Fruit fly (Drosophila melanogaster) whole organism, embryonic: ENCODE results near the gene Drsl2.
A peak's percentile ranks its signal among the peaks of the same experiment; 100 is the strongest.

ENCODE experiments used
- Asciz ChIP-seq: fragments of 200-800 bp; sonication (Bioruptor generic); optimal IDR thresholded peaks from 2 replicates; lab custom pipeline; 2017; ENCODE audit warnings: missing biosample characterization, mild to moderate bottlenecking, missing genetic modification characterization, missing genetic modification reagents
- Atf6 ChIP-seq: fragments of 200-800 bp; sonication (Bioruptor generic); IDR thresholded peaks from 2 replicates; pipeline ENCODE4 v1.3.6; 2022; ENCODE audit warnings: missing biosample characterization, missing genetic modification characterization
- Bdp1 ChIP-seq: fragments of 200-800 bp; sonication (Bioruptor generic); optimal IDR thresholded peaks from 3 replicates; lab custom pipeline; 2016; ENCODE audit warnings: missing biosample characterization, missing genetic modification characterization
- CG10543 ChIP-seq: fragments of 200-800 bp; sonication (Bioruptor generic); optimal IDR thresholded peaks from 3 replicates; lab custom pipeline; 2017; ENCODE audit warnings: missing biosample characterization, mild to moderate bottlenecking, missing genetic modification characterization, moderate library complexity
- CG11247 ChIP-seq: fragments of 200-800 bp; sonication (Bioruptor generic); IDR thresholded peaks from 2 replicates; pipeline ENCODE4 v1.3.6; 2022; ENCODE audit warnings: missing biosample characterization, missing genetic modification characterization
- CG12155 ChIP-seq: fragments of 200-800 bp; sonication (Bioruptor generic); optimal IDR thresholded peaks from 3 replicates; lab custom pipeline; 2016; ENCODE audit warnings: missing biosample characterization, missing genetic modification characterization
- CG12769 ChIP-seq: fragments of 200-800 bp; sonication (Bioruptor generic); optimal IDR thresholded peaks from 2 replicates; lab custom pipeline; 2019; ENCODE audit warnings: missing biosample characterization, mild to moderate bottlenecking, missing genetic modification characterization, moderate library complexity
- CG14014 ChIP-seq: fragments of 200-800 bp; sonication (Bioruptor generic); IDR thresholded peaks from 2 replicates; pipeline ENCODE4 v1.3.6; 2022; ENCODE audit warnings: missing biosample characterization, missing genetic modification characterization
- CG16815 ChIP-seq: fragments of 200-800 bp; sonication (Bioruptor generic); optimal IDR thresholded peaks from 3 replicates; lab custom pipeline; 2017; ENCODE audit warnings: missing biosample characterization, mild to moderate bottlenecking, missing genetic modification characterization
- CG2202 ChIP-seq: fragments of 200-800 bp; sonication (Bioruptor generic); optimal IDR thresholded peaks from 2 replicates; lab custom pipeline; 2018; ENCODE audit warnings: missing biosample characterization, mild to moderate bottlenecking, missing genetic modification characterization
- CG2712 ChIP-seq: fragments of 200-800 bp; optimal IDR thresholded peaks from 3 replicates; lab custom pipeline; 2019; ENCODE audit warnings: missing biosample characterization, mild to moderate bottlenecking, missing genetic modification characterization, moderate library complexity
- CG30431 ChIP-seq: fragments of 200-800 bp; sonication (Bioruptor generic); optimal IDR thresholded peaks from 2 replicates; lab custom pipeline; 2017; ENCODE audit warnings: missing biosample characterization, missing genetic modification characterization
- CG31365 ChIP-seq: fragments of 200-800 bp; sonication (Bioruptor generic); optimal IDR thresholded peaks from 2 replicates; lab custom pipeline; 2018; ENCODE audit warnings: missing biosample characterization, mild to moderate bottlenecking, missing genetic modification characterization
- CG3281 ChIP-seq: fragments of 200-800 bp; sonication (Bioruptor generic); optimal IDR thresholded peaks from 3 replicates; lab custom pipeline; 2017; ENCODE audit warnings: missing biosample characterization, mild to moderate bottlenecking, missing genetic modification characterization
- CG33213 ChIP-seq: fragments of 200-800 bp; sonication (Bioruptor generic); optimal IDR thresholded peaks from 3 replicates; lab custom pipeline; 2016; ENCODE audit warnings: missing biosample characterization, missing genetic modification characterization
- CG7271 ChIP-seq: fragments of 200-800 bp; sonication (Bioruptor generic); optimal IDR thresholded peaks from 2 replicates; lab custom pipeline; 2018; ENCODE audit warnings: missing biosample characterization, mild to moderate bottlenecking, missing genetic modification characterization, moderate library complexity
- CG7372 ChIP-seq: fragments of 200-800 bp; sonication (Bioruptor generic); IDR thresholded peaks from 2 replicates; pipeline ENCODE4 v1.3.6; 2022; ENCODE audit warnings: missing biosample characterization, missing genetic modification characterization
- CG7839 ChIP-seq: fragments of 200-800 bp; sonication (Bioruptor generic); optimal IDR thresholded peaks from 3 replicates; lab custom pipeline; 2018; ENCODE audit warnings: missing biosample characterization, mild to moderate bottlenecking, missing genetic modification characterization, moderate library complexity
- CG9437 ChIP-seq: fragments of 200-800 bp; sonication (Bioruptor generic); optimal IDR thresholded peaks from 2 replicates; lab custom pipeline; 2018; ENCODE audit warnings: missing biosample characterization, mild to moderate bottlenecking, missing genetic modification characterization
- Doc3 ChIP-seq: fragments of 200-800 bp; sonication (Bioruptor generic); IDR thresholded peaks from 3 replicates; pipeline ENCODE4 v1.3.6; 2022; ENCODE audit warnings: missing biosample characterization, missing genetic modification characterization; ENCODE audit not compliant: partially characterized antibody
- Ets65A ChIP-seq: fragments of 200-800 bp; sonication (Bioruptor generic); peaks from one replicate; lab custom pipeline; 2016; ENCODE audit warnings: missing biosample characterization, missing genetic modification characterization
- Hr39 ChIP-seq: fragments of >200 bp; optimal IDR thresholded peaks from 2 replicates; lab custom pipeline; 2017
- Ptx1 ChIP-seq: fragments of 200-800 bp; sonication (Bioruptor generic); IDR thresholded peaks from 2 replicates; pipeline ENCODE4 v1.3.6; 2022; ENCODE audit warnings: missing biosample characterization, missing genetic modification characterization
- Rfx ChIP-seq: fragments of 200-800 bp; sonication (Bioruptor generic); IDR thresholded peaks from 2 replicates; pipeline ENCODE4 v1.3.6; 2022; ENCODE audit warnings: missing biosample characterization, missing genetic modification characterization
- Scr ChIP-seq: fragments of 200-800 bp; sonication (Bioruptor generic); IDR thresholded peaks from 2 replicates; pipeline ENCODE4 v1.3.6; 2022; ENCODE audit warnings: missing biosample characterization, missing genetic modification characterization; ENCODE audit not compliant: partially characterized antibody
- Sox100B ChIP-seq: fragments of 200-800 bp; sonication (Bioruptor generic); optimal IDR thresholded peaks from 3 replicates; lab custom pipeline; 2018; ENCODE audit warnings: missing biosample characterization, mild to moderate bottlenecking, missing genetic modification characterization
- Stat92E ChIP-seq, 3 experiments: fragments of >200 bp in 2 of 3; fragments of 200-800 bp in 1 of 3; sonication (Bioruptor generic) in 1 of 3; optimal IDR thresholded peaks; 2 replicates each; lab custom pipeline; 2017 to 2019; ENCODE audit warnings: missing biosample characterization in 3 of 3, missing genetic modification characterization in 3 of 3, mild to moderate bottlenecking in 1 of 3, moderate library complexity in 1 of 3
- al ChIP-seq: fragments of 200-800 bp; sonication (Bioruptor generic); IDR thresholded peaks from 2 replicates; pipeline ENCODE4 v1.3.6; 2022; ENCODE audit warnings: missing biosample characterization, missing genetic modification characterization
- bbx ChIP-seq: fragments of 200-800 bp; sonication (Bioruptor generic); IDR thresholded peaks from 2 replicates; pipeline ENCODE4 v1.3.6; 2022; ENCODE audit warnings: missing biosample characterization, missing genetic modification characterization; ENCODE audit not compliant: partially characterized antibody
- bcd ChIP-seq: fragments of 200-800 bp; sonication (Bioruptor generic); optimal IDR thresholded peaks from 2 replicates; lab custom pipeline; 2017; ENCODE audit warnings: missing biosample characterization, mild to moderate bottlenecking, missing genetic modification characterization
- chm ChIP-seq: fragments of 200-800 bp; sonication (Bioruptor generic); IDR thresholded peaks from 2 replicates; pipeline ENCODE4 v1.3.6; 2022; ENCODE audit warnings: missing biosample characterization, missing genetic modification characterization
- dan ChIP-seq: fragments of 200-800 bp; sonication (Bioruptor generic); IDR thresholded peaks from 2 replicates; pipeline ENCODE4 v1.3.6; 2022; ENCODE audit warnings: missing biosample characterization, missing genetic modification characterization
- dimm ChIP-seq: fragments of 200-800 bp; sonication (Bioruptor generic); IDR thresholded peaks from 2 replicates; pipeline ENCODE4 v1.3.6; 2022; ENCODE audit warnings: missing biosample characterization, missing genetic modification characterization
- ftz-f1 ChIP-seq: fragments of 200-800 bp; sonication (Bioruptor generic); optimal IDR thresholded peaks from 2 replicates; lab custom pipeline; 2016; ENCODE audit warnings: missing biosample characterization, missing genetic modification characterization
- gcm ChIP-seq: fragments of 200-800 bp; sonication (Bioruptor generic); optimal IDR thresholded peaks from 2 replicates; lab custom pipeline; 2019; ENCODE audit warnings: missing biosample characterization, mild to moderate bottlenecking, missing genetic modification characterization, moderate library complexity
- ham ChIP-seq: fragments of 200-800 bp; sonication (Bioruptor generic); IDR thresholded peaks from 2 replicates; pipeline ENCODE4 v1.3.6; 2022; ENCODE audit warnings: missing biosample characterization, missing genetic modification characterization
- insv ChIP-seq, 2 experiments: fragments of 200-800 bp; sonication (Bioruptor generic); optimal IDR thresholded peaks; 3 replicates each; lab custom pipeline; 2016 to 2018; ENCODE audit warnings: missing biosample characterization in 2 of 2, missing genetic modification characterization in 2 of 2
- mam ChIP-seq: fragments of 200-800 bp; sonication (Bioruptor generic); optimal IDR thresholded peaks from 3 replicates; lab custom pipeline; 2016; ENCODE audit warnings: missing biosample characterization, missing genetic modification characterization
- nau ChIP-seq: fragments of 200-800 bp; sonication (Bioruptor generic); optimal IDR thresholded peaks from 3 replicates; lab custom pipeline; 2017; ENCODE audit warnings: missing biosample characterization, mild to moderate bottlenecking, missing genetic modification characterization, missing genetic modification reagents
- pita ChIP-seq: fragments of 200-800 bp; sonication (Bioruptor generic); optimal IDR thresholded peaks from 2 replicates; lab custom pipeline; 2017; ENCODE audit warnings: missing biosample characterization, mild to moderate bottlenecking, missing genetic modification characterization
- salm ChIP-seq: fragments of 200-800 bp; sonication (Bioruptor generic); optimal IDR thresholded peaks from 2 replicates; lab custom pipeline; 2018; ENCODE audit warnings: missing biosample characterization, mild to moderate bottlenecking, missing genetic modification characterization
- sc ChIP-seq, 3 experiments: fragments of >200 bp in 2 of 3; fragments of 200-800 bp in 1 of 3; sonication (Bioruptor generic) in 1 of 3; optimal IDR thresholded peaks; 2 replicates in 2 of 3; 3 replicates in 1 of 3; lab custom pipeline; 2017; ENCODE audit warnings: mild to moderate bottlenecking in 1 of 3, missing biosample characterization in 1 of 3, missing genetic modification characterization in 1 of 3, missing genetic modification reagents in 1 of 3
- sim ChIP-seq: fragments of 200-800 bp; sonication (Bioruptor generic); IDR thresholded peaks from 2 replicates; pipeline ENCODE4 v1.3.6; 2022; ENCODE audit warnings: missing biosample characterization, missing genetic modification characterization
- slbo ChIP-seq: fragments of 200-800 bp; sonication (Bioruptor generic); IDR thresholded peaks from 2 replicates; pipeline ENCODE4 v1.3.6; 2022; ENCODE audit warnings: missing biosample characterization, missing genetic modification characterization
- tap ChIP-seq: fragments of 200-800 bp; optimal IDR thresholded peaks from 3 replicates; lab custom pipeline; 2019; ENCODE audit warnings: missing biosample characterization, mild to moderate bottlenecking, missing genetic modification characterization, moderate library complexity
- tin ChIP-seq: fragments of 200-800 bp; sonication (Bioruptor generic); optimal IDR thresholded peaks from 3 replicates; lab custom pipeline; 2016; ENCODE audit warnings: missing biosample characterization, missing genetic modification characterization
- vnd ChIP-seq: fragments of 200-800 bp; sonication (Bioruptor generic); IDR thresholded peaks from 3 replicates; pipeline ENCODE4 v1.3.6; 2022; ENCODE audit warnings: missing biosample characterization, missing genetic modification characterization; ENCODE audit not compliant: partially characterized antibody
- z ChIP-seq: fragments of 200-800 bp; sonication (Bioruptor generic); IDR thresholded peaks from 3 replicates; pipeline ENCODE4 v1.3.6; 2022; ENCODE audit warnings: missing biosample characterization, missing genetic modification characterization
- zfh2 ChIP-seq: fragments of 200-800 bp; sonication (Bioruptor generic); optimal IDR thresholded peaks from 2 replicates; lab custom pipeline; 2016; ENCODE audit warnings: missing biosample characterization, missing genetic modification characterization

Gene Drsl2

dm6 chr3L:3303534-3304459 is 10.4 kb upstream of the Drsl2 start, which contains the start of gene ZnT63C:
Gene ZnT63C (plus strand): TSS chr3L:3303708.
- TF ChIP-seq CG10543 (GFP tag; lab: Kevin White, UChicago) (no peak), al (GFP tag; lab: Robert Waterston, UW) (no peak), CG12155 (GFP tag; lab: Kevin White, UChicago) (no peak), CG7271 (tag; lab: Kevin White, UChicago) (no peak), Scr (GFP tag; lab: Robert Waterston, UW) (peak; percentile 79), zfh2 (GFP tag; lab: Kevin White, UChicago) (no peak), CG7839 (tag; lab: Kevin White, UChicago) (no peak), CG33213 (GFP tag; lab: Kevin White, UChicago) (no peak), bcd (GFP tag; lab: Kevin White, UChicago) (no peak), CG12769 (peak; percentile 54), tap (no peak), sc (optimal IDR thresholded peaks at IDR 0.05; lab: Kevin White, UChicago) (no peak), sc (GFP tag; optimal IDR thresholded peaks at IDR 0.05; lab: Kevin White, UChicago) (no peak), CG11247 (GFP tag; lab: Robert Waterston, UW) (no peak), CG30431 (no peak), z (GFP tag; lab: Robert Waterston, UW) (no peak), Doc3 (GFP tag; lab: Robert Waterston, UW) (peak; percentile 73), Asciz (GFP tag; lab: Kevin White, UChicago) (no peak), salm (no peak), mam (GFP tag; lab: Kevin White, UChicago) (no peak), Rfx (no peak), Atf6 (GFP tag; lab: Robert Waterston, UW) (no peak), Ptx1 (GFP tag; lab: Robert Waterston, UW) (no peak), Ets65A (no peak), slbo (GFP tag; lab: Robert Waterston, UW) (no peak), CG9437 (GFP tag; lab: Kevin White, UChicago) (no peak), bbx (GFP tag; lab: Robert Waterston, UW) (peak; percentile 93), insv (GFP tag; optimal IDR thresholded peaks at IDR 0.05; lab: Kevin White, UChicago) (no peak), dimm (GFP tag; lab: Robert Waterston, UW) (no peak), CG7372 (GFP tag; lab: Robert Waterston, UW) (no peak), nau (GFP tag; lab: Kevin White, UChicago) (no peak), tin (GFP tag; lab: Kevin White, UChicago) (no peak), dan (GFP tag; lab: Robert Waterston, UW) (no peak), CG3281 (no peak), sim (no peak), vnd (GFP tag; lab: Robert Waterston, UW) (peak; percentile 79), CG31365 (tag; lab: Kevin White, UChicago) (no peak), CG14014 (no peak; the same call in 1 of the 2 replicates), ham (no peak), ftz-f1 (GFP tag; lab: Kevin White, UChicago) (no peak), pita (GFP tag; lab: Kevin White, UChicago) (no peak), Sox100B (GFP tag; lab: Kevin White, UChicago) (no peak), CG16815 (GFP tag; lab: Kevin White, UChicago) (no peak), Bdp1 (GFP tag; lab: Kevin White, UChicago) (no peak), gcm (GFP tag; lab: Kevin White, UChicago) (no peak), Hr39 (lab: Kevin White, UChicago) (no peak), CG2202 (no peak), CG2712 (tag; lab: Kevin White, UChicago) (peak; percentile 100), chm (GFP tag; lab: Robert Waterston, UW) (peak; percentile 72), Stat92E (GFP tag; optimal IDR thresholded peaks at IDR 0.05; lab: Kevin White, UChicago) (peak in 1 of 3 experiments; percentile 51)
